Worm (Caenorhabditis elegans) whole organism, late embryonic: ENCODE results near the gene sri-28.

Source experiments
- C08G9.2 ChIP-seq: sonication (generic microtip); optimal IDR thresholded peaks from 2 replicates; lab custom pipeline; 2016; ENCODE audit warnings: mild to moderate bottlenecking, missing genetic modification characterization, moderate library complexity, missing compliant biosample characterization
- C38D4.7 ChIP-seq: fragments of 200-800 bp; sonication (Bioruptor generic); optimal IDR thresholded peaks from 2 replicates; lab custom pipeline; 2018; ENCODE audit warnings: mild to moderate bottlenecking, missing genetic modification characterization, moderate library complexity, missing compliant biosample characterization
- K02D7.2 ChIP-seq: sonication (generic microtip); optimal IDR thresholded peaks from 2 replicates; lab custom pipeline; 2017; ENCODE audit warnings: mild to moderate bottlenecking, missing genetic modification characterization, missing compliant biosample characterization
- ahr-1 ChIP-seq: sonication (generic microtip); optimal IDR thresholded peaks from 2 replicates; lab custom pipeline; 2016; ENCODE audit warnings: missing genetic modification characterization, missing compliant biosample characterization
- ama-1 ChIP-seq: fragments of 150-350 bp; optimal IDR thresholded peaks from 2 replicates; lab custom pipeline; 2014
- ceh-18 ChIP-seq: sonication (generic microtip); optimal IDR thresholded peaks from 2 replicates; lab custom pipeline; 2016; ENCODE audit warnings: missing genetic modification characterization, missing compliant biosample characterization
- ceh-19 ChIP-seq: fragments of 200-800 bp; sonication (Bioruptor generic); optimal IDR thresholded peaks from 2 replicates; lab custom pipeline; 2018; ENCODE audit warnings: mild to moderate bottlenecking, missing genetic modification characterization, missing compliant biosample characterization
- ceh-2 ChIP-seq: sonication (generic microtip); optimal IDR thresholded peaks from 2 replicates; lab custom pipeline; 2016; ENCODE audit warnings: missing genotype, missing genetic modification characterization, missing compliant biosample characterization
- ceh-22 ChIP-seq: sonication (generic microtip); optimal IDR thresholded peaks from 2 replicates; lab custom pipeline; 2017; ENCODE audit warnings: missing biosample characterization, missing genetic modification characterization
- ceh-31 ChIP-seq: sonication (generic microtip); optimal IDR thresholded peaks from 2 replicates; lab custom pipeline; 2016; ENCODE audit warnings: missing genetic modification characterization, missing compliant biosample characterization
- ceh-48 ChIP-seq: sonication (generic microtip); optimal IDR thresholded peaks from 2 replicates; lab custom pipeline; 2016; ENCODE audit warnings: missing genetic modification characterization, inconsistent platforms, missing compliant biosample characterization
- ceh-6 ChIP-seq: fragments of 200-800 bp; sonication (Bioruptor generic); optimal IDR thresholded peaks from 2 replicates; lab custom pipeline; 2018; ENCODE audit warnings: mild to moderate bottlenecking, missing genetic modification characterization, missing compliant biosample characterization
- che-1 ChIP-seq: sonication (generic microtip); optimal IDR thresholded peaks from 2 replicates; lab custom pipeline; 2016; ENCODE audit warnings: mild to moderate bottlenecking, missing genetic modification characterization, missing compliant biosample characterization
- dve-1 ChIP-seq: sonication (generic microtip); optimal IDR thresholded peaks from 2 replicates; lab custom pipeline; 2017; ENCODE audit warnings: antibody characterized with exemption, mild to moderate bottlenecking, missing genetic modification characterization, missing compliant biosample characterization
- elt-2 ChIP-seq: sonication (generic microtip); optimal IDR thresholded peaks from 2 replicates; lab custom pipeline; 2016; ENCODE audit warnings: missing genetic modification reagents, missing genetic modification characterization, missing compliant biosample characterization
- ets-4 ChIP-seq: sonication (generic microtip); optimal IDR thresholded peaks from 2 replicates; lab custom pipeline; 2016; ENCODE audit warnings: missing genetic modification characterization, missing compliant biosample characterization
- eyg-1 ChIP-seq: sonication (generic microtip); optimal IDR thresholded peaks from 2 replicates; lab custom pipeline; 2016; ENCODE audit warnings: missing genotype, missing genetic modification characterization, missing compliant biosample characterization
- fax-1 ChIP-seq: sonication (generic microtip); optimal IDR thresholded peaks from 2 replicates; lab custom pipeline; 2016; ENCODE audit warnings: missing genotype, missing genetic modification characterization, missing compliant biosample characterization
- fkh-10 ChIP-seq: fragments of 150-350 bp; optimal IDR thresholded peaks from 2 replicates; lab custom pipeline; 2014; ENCODE audit warnings: missing biosample characterization, missing genetic modification reagents, missing genetic modification characterization
- hlh-13 ChIP-seq: fragments of 200-800 bp; sonication (Bioruptor generic); optimal IDR thresholded peaks from 2 replicates; lab custom pipeline; 2018; ENCODE audit warnings: mild to moderate bottlenecking, missing genetic modification characterization, missing compliant biosample characterization
- hlh-30 ChIP-seq: sonication (generic microtip); optimal IDR thresholded peaks from 2 replicates; lab custom pipeline; 2017; ENCODE audit warnings: antibody characterized with exemption, missing genetic modification characterization, missing compliant biosample characterization; ENCODE audit not compliant: insufficient read depth
- hlh-6 ChIP-seq: sonication (generic microtip); optimal IDR thresholded peaks from 2 replicates; lab custom pipeline; 2016; ENCODE audit warnings: missing genotype, missing genetic modification characterization, missing compliant biosample characterization
- madf-2 ChIP-seq: sonication (generic microtip); optimal IDR thresholded peaks from 2 replicates; lab custom pipeline; 2017; ENCODE audit warnings: missing genetic modification characterization, missing compliant biosample characterization
- mec-3 ChIP-seq: sonication (generic microtip); optimal IDR thresholded peaks from 2 replicates; lab custom pipeline; 2016; ENCODE audit warnings: borderline replicate concordance, missing genetic modification characterization, missing compliant biosample characterization
- npax-4 ChIP-seq: sonication (generic microtip); optimal IDR thresholded peaks from 2 replicates; lab custom pipeline; 2016; ENCODE audit warnings: missing genetic modification characterization, missing compliant biosample characterization
- odd-2 ChIP-seq: sonication (generic microtip); optimal IDR thresholded peaks from 2 replicates; lab custom pipeline; 2017; ENCODE audit warnings: antibody characterized with exemption, mild to moderate bottlenecking, missing genetic modification characterization, missing compliant biosample characterization
- pat-9 ChIP-seq: fragments of 200-800 bp; sonication (Bioruptor generic); optimal IDR thresholded peaks from 2 replicates; lab custom pipeline; 2018; ENCODE audit warnings: mild to moderate bottlenecking, missing genetic modification characterization, moderate library complexity, missing compliant biosample characterization
- pha-4 ChIP-seq: fragments of 150-350 bp; optimal IDR thresholded peaks from 2 replicates; lab custom pipeline; 2018; ENCODE audit warnings: missing biosample characterization, missing genetic modification reagents, missing genetic modification characterization
- pqm-1 ChIP-seq: sonication (generic microtip); optimal IDR thresholded peaks from 2 replicates; lab custom pipeline; 2016; ENCODE audit warnings: missing genetic modification characterization, missing compliant biosample characterization
- pros-1 ChIP-seq: fragments of 150-350 bp; optimal IDR thresholded peaks from 2 replicates; lab custom pipeline; 2014; ENCODE audit warnings: missing biosample characterization, missing genetic modification reagents, missing genetic modification characterization
- ref-2 ChIP-seq: sonication (generic microtip); optimal IDR thresholded peaks from 2 replicates; lab custom pipeline; 2016; ENCODE audit warnings: missing genetic modification characterization, missing compliant biosample characterization
- rnt-1 ChIP-seq: sonication (generic microtip); optimal IDR thresholded peaks from 2 replicates; lab custom pipeline; 2016; ENCODE audit warnings: missing genetic modification characterization, missing compliant biosample characterization
- sdc-2 ChIP-seq: sonication (generic microtip); optimal IDR thresholded peaks from 2 replicates; lab custom pipeline; 2016; ENCODE audit warnings: missing genotype, missing genetic modification characterization, missing compliant biosample characterization
- sox-2 ChIP-seq: fragments of 200-800 bp; sonication (Bioruptor generic); IDR thresholded peaks from 2 replicates; pipeline ENCODE4 v1.3.6; 2022; ENCODE audit warnings: missing genetic modification reagents, missing genetic modification characterization, missing compliant biosample characterization
- unc-3 ChIP-seq, 2 experiments: fragments of 200-800 bp in 1 of 2; sonication (Bioruptor generic) in 1 of 2; sonication (generic microtip) in 1 of 2; conservative IDR thresholded peaks in 1 of 2; optimal IDR thresholded peaks in 1 of 2; 2 replicates each; pipeline versions ENCODE4 v1.3.6 to Lab custom; 2016 to 2022; ENCODE audit warnings: missing compliant biosample characterization in 2 of 2, missing genetic modification characterization in 2 of 2, missing genetic modification reagents in 1 of 2
- unc-55 ChIP-seq: sonication (generic microtip); optimal IDR thresholded peaks from 2 replicates; lab custom pipeline; 2017; ENCODE audit warnings: missing biosample characterization, missing genetic modification reagents, missing genetic modification characterization
- unc-86 ChIP-seq: sonication (generic microtip); optimal IDR thresholded peaks from 2 replicates; lab custom pipeline; 2016; ENCODE audit warnings: missing genetic modification characterization, missing compliant biosample characterization
- zip-5 ChIP-seq: sonication (generic microtip); optimal IDR thresholded peaks from 2 replicates; lab custom pipeline; 2016; ENCODE audit warnings: missing genetic modification characterization, missing compliant biosample characterization

sri-28 gene

ce11 chrII:3076915-3077314 lies 28.4 kb downstream of the sri-28 start, which contains the start of gene Y25C1A.8 (continued):
- TF ChIP-seq dve-1 (tag; lab: Kevin White, UChicago) (no peak), unc-3 (GFP tag; conservative IDR thresholded peaks at IDR 0.05; lab: Robert Waterston, UW) (peak; percentile 52; the same call in 1 of the 2 replicates), unc-3 (tag; optimal IDR thresholded peaks at IDR 0.05; lab: Kevin White, UChicago) (peak; percentile 38), sdc-2 (tag; lab: Kevin White, UChicago) (no peak), odd-2 (tag; lab: Kevin White, UChicago) (no peak), pqm-1 (no peak), rnt-1 (peak; percentile 59), C38D4.7 (GFP tag; lab: Kevin White, UChicago) (peak; percentile 20), ama-1 (lab: Kevin White, UChicago) (no peak), zip-5 (tag; lab: Kevin White, UChicago) (no peak), ceh-6 (GFP tag; lab: Kevin White, UChicago) (peak; percentile 38), pros-1 (tag; lab: Kevin White, UChicago) (no peak), ceh-19 (GFP tag; lab: Kevin White, UChicago) (peak; percentile 42), unc-55 (GFP tag; lab: Kevin White, UChicago) (peak; percentile 71), hlh-30 (tag; lab: Kevin White, UChicago) (peak; percentile 82), ahr-1 (tag; lab: Kevin White, UChicago) (no peak)

ce11 chrII:3078496-3078895 lies 30.0 kb downstream of the sri-28 start, which contains the start of gene copb-1:
copb-1 (plus strand) TSS chrII:3078796.
- TF ChIP-seq ceh-18 (tag; lab: Kevin White, UChicago) (no peak), sox-2 (GFP tag; lab: Robert Waterston, UW) (no peak), unc-86 (no peak), fkh-10 (GFP tag; lab: Kevin White, UChicago) (no peak), madf-2 (tag; lab: Kevin White, UChicago) (no peak)

- no peak for TF ChIP-seq elt-2 (tag; lab: Kevin White, UChicago)
Measured at ce11 chrII:3087134-3087533, 38.7 kb downstream of the sri-28 start.

ce11 chrII:3091268-3091667 lies 42.8 kb downstream of the sri-28 start, which contains the start of gene srg-21:
srg-21 (minus strand) TSS chrII:3091368.
- TF ChIP-seq fkh-10 (GFP tag; lab: Kevin White, UChicago), result no peak
- no peak for TF ChIP-seq ceh-22
- TF ChIP-seq ceh-48 (tag; lab: Kevin White, UChicago), result no peak
- no peak for TF ChIP-seq C08G9.2 (tag; lab: Kevin White, UChicago)
- TF ChIP-seq pat-9 (tag; lab: Kevin White, UChicago), result no peak
- no peak for TF ChIP-seq fax-1 (tag; lab: Kevin White, UChicago)
- TF ChIP-seq ama-1 (lab: Kevin White, UChicago), result no peak
- TF ChIP-seq C38D4.7 (GFP tag; lab: Kevin White, UChicago), result no peak
- TF ChIP-seq eyg-1, result no peak
- TF ChIP-seq ceh-31 (tag; lab: Kevin White, UChicago), result no peak
- no peak for TF ChIP-seq ref-2
- TF ChIP-seq pqm-1, result no peak
- no peak for TF ChIP-seq unc-55 (GFP tag; lab: Kevin White, UChicago)

ce11 chrII:3093352-3093751 lies 44.9 kb downstream of the sri-28 start, which contains the start of gene srg-22:
srg-22 (minus strand) TSS chrII:3093452.
- TF ChIP-seq pha-4 (tag; lab: Kevin White, UChicago) (no peak), unc-55 (GFP tag; lab: Kevin White, UChicago) (no peak), npax-4 (no peak), zip-5 (tag; lab: Kevin White, UChicago) (no peak), ets-4 (no peak), hlh-6 (no peak), K02D7.2 (tag; lab: Kevin White, UChicago) (no peak), ceh-31 (tag; lab: Kevin White, UChicago) (no peak), mec-3 (tag; lab: Kevin White, UChicago) (no peak), che-1 (tag; lab: Kevin White, UChicago) (no peak), pros-1 (tag; lab: Kevin White, UChicago) (no peak), hlh-13 (GFP tag; lab: Kevin White, UChicago) (no peak), ama-1 (lab: Kevin White, UChicago) (no peak), rnt-1 (no peak), C08G9.2 (tag; lab: Kevin White, UChicago) (no peak), ceh-2 (tag; lab: Kevin White, UChicago) (no peak)
- TF ChIP-seq, all 69 proteins: peak for 0
